Worm (Caenorhabditis elegans) whole organism, midembryonic: ENCODE measurements around the gene act-1.

Source experiments
- T22C8.4 ChIP-seq: fragments of 200-800 bp; sonication (Bioruptor generic); IDR thresholded peaks from 2 replicates; pipeline ENCODE4 v1.3.6; 2022; ENCODE audit warnings: missing genetic modification characterization, missing compliant biosample characterization
- cog-1 ChIP-seq: sonication (generic microtip); optimal IDR thresholded peaks from 2 replicates; lab custom pipeline; 2016; ENCODE audit warnings: missing genetic modification characterization, missing compliant biosample characterization
- flt-1 ChIP-seq: fragments of 200-800 bp; sonication (Bioruptor generic); IDR thresholded peaks from 2 replicates; pipeline ENCODE4 v1.3.6; 2022; ENCODE audit warnings: missing genetic modification characterization, missing compliant biosample characterization
- klf-2 ChIP-seq: fragments of 200-800 bp; sonication (Bioruptor generic); conservative IDR thresholded peaks from 2 replicates; pipeline ENCODE4 v1.3.6; 2022; ENCODE audit warnings: missing genetic modification reagents, missing genetic modification characterization, missing compliant biosample characterization
- med-1 ChIP-seq: sonication (generic microtip); optimal IDR thresholded peaks from 2 replicates; lab custom pipeline; 2017; ENCODE audit warnings: missing genetic modification characterization, mild to moderate bottlenecking, missing compliant biosample characterization, antibody characterized with exemption, missing genetic modification reagents; ENCODE audit not compliant: insufficient read depth
- ref-1 ChIP-seq: fragments of 200-800 bp; sonication (Bioruptor generic); conservative IDR thresholded peaks from 2 replicates; pipeline ENCODE4 v1.3.6; 2022; ENCODE audit warnings: missing genetic modification reagents, missing genetic modification characterization, missing compliant biosample characterization
- tab-1 ChIP-seq: fragments of 200-800 bp; sonication (Bioruptor generic); IDR thresholded peaks from 2 replicates; pipeline ENCODE4 v1.3.6; 2022; ENCODE audit warnings: missing genetic modification characterization, missing compliant biosample characterization
- ztf-23 ChIP-seq: fragments of 200-800 bp; sonication (Bioruptor generic); IDR thresholded peaks from 2 replicates; pipeline ENCODE4 v1.3.6; 2022; ENCODE audit warnings: missing genetic modification reagents, missing genetic modification characterization, missing compliant biosample characterization
- ztf-29 ChIP-seq: fragments of 200-800 bp; sonication (Bioruptor generic); IDR thresholded peaks from 2 replicates; pipeline ENCODE4 v1.3.6; 2022; ENCODE audit warnings: missing genetic modification reagents, missing genetic modification characterization, missing compliant biosample characterization

- TF ChIP-seq T22C8.4 (GFP tag; lab: Robert Waterston, UW) (no peak), tab-1 (no peak), ztf-29 (GFP tag; lab: Robert Waterston, UW) (no peak), klf-2 (GFP tag; lab: Robert Waterston, UW) (no peak), flt-1 (no peak), ref-1 (GFP tag; lab: Robert Waterston, UW) (no peak), cog-1 (no peak), ztf-23 (no peak), med-1 (no peak)
These were observed 23.6 kb downstream of the act-1 start for ce11 chrV:11104408-11104807.
